In genomic region chrII:6245199-6245702, ce11 we compare ENCODE assay signal across 3 worm cellular contexts.
TF ChIP-seq lines count a peak whose summit lies in the region.

TSS of gene blos-4 (plus strand) at chrII:6245249.

TF ChIP-seq in whole organism, L1 larva, 84 proteins besides CTCF, POLR2A, EP300 and RAD21:
- TF ChIP-seq lin-35 (GFP tag; optimal IDR thresholded peaks at IDR 0.05; lab: Kevin White, UChicago): peak; percentile 37 to 90
- TF ChIP-seq blmp-1 (tag; optimal IDR thresholded peaks at IDR 0.05; lab: Kevin White, UChicago): peak; percentile 1
- TF ChIP-seq dpl-1 (GFP tag; optimal IDR thresholded peaks at IDR 0.05; lab: Kevin White, UChicago): peak; percentile 19 to 80 (median 67)
- peak in 1 of 2 experiments; percentile 30 for TF ChIP-seq lsy-2 (tag; optimal IDR thresholded peaks at IDR 0.05; lab: Kevin White, UChicago)
- peak in 1 of 2 experiments; percentile 71 for TF ChIP-seq efl-1 (optimal IDR thresholded peaks at IDR 0.05; lab: Kevin White, UChicago)
- peak; percentile 78 to 97 for TF ChIP-seq efl-1 (GFP tag; optimal IDR thresholded peaks at IDR 0.05 in 1 of 2; lab: Kevin White, UChicago)
- TF ChIP-seq skn-1 (tag; optimal IDR thresholded peaks at IDR 0.05; lab: Kevin White, UChicago): no peak

TF ChIP-seq in whole organism, L2 larva, 48 proteins besides CTCF, POLR2A, EP300 and RAD21:
- peak; percentile 50 for TF ChIP-seq gmeb-1 (tag; optimal IDR thresholded peaks at IDR 0.05; lab: Kevin White, UChicago)
- TF ChIP-seq mab-5 (tag; optimal IDR thresholded peaks at IDR 0.05; lab: Kevin White, UChicago): no peak
TF ChIP-seq in whole organism, L2 larva: peak in this region for 1.

TF ChIP-seq in whole organism, L4 larva, 104 proteins besides CTCF, POLR2A, EP300 and RAD21:
- TF ChIP-seq php-3 (GFP tag; IDR thresholded peaks at IDR 0.05; lab: Robert Waterston, UW) (no peak), nhr-28 (tag; optimal IDR thresholded peaks at IDR 0.05; lab: Kevin White, UChicago) (no peak), dpl-1 (GFP tag; optimal IDR thresholded peaks at IDR 0.05; lab: Kevin White, UChicago) (peak; percentile 58), lim-7 (GFP tag; IDR thresholded peaks at IDR 0.05; lab: Robert Waterston, UW) (no peak), aha-1 (tag; lab: Kevin White, UChicago) (no peak)

Comparison
In these comparisons a context has a peak if more than half of its experiments do, and no peak if none do; other contexts are left out.
1. Of the 29 proteins assayed by ChIP-seq in both whole organism, L4 larva and whole organism, L1 larva: peak only in whole organism, L4 larva: none; only in whole organism, L1 larva: none; in both: dpl-1; in neither: 27; mixed calls (peak in some experiments, not most) for 1.